Worm (Caenorhabditis elegans): ENCODE results near the gene R148.7.

Gene R148.7

ce11 chrIII:3198307-3198706, at the start of gene R148.7:
R148.7 (minus strand) TSS chrIII:3198407.
- TF ChIP-seq pbrm-1 (GFP tag; IDR thresholded peaks at IDR 0.05) (no peak), lin-26 (GFP tag; IDR thresholded peaks at IDR 0.05) (no peak), C17E4.6 (GFP tag; IDR thresholded peaks at IDR 0.05) (no peak), ztf-18 (tag; optimal IDR thresholded peaks at IDR 0.05) (no peak), K11D2.4 (GFP tag; IDR thresholded peaks at IDR 0.05) (no peak), egrh-3 (GFP tag; IDR thresholded peaks at IDR 0.05) (no peak), B0019.2 (GFP tag; conservative IDR thresholded peaks at IDR 0.05) (no peak), sptf-2 (GFP tag; optimal IDR thresholded peaks at IDR 0.05) (no peak), repo-1 (tag; optimal IDR thresholded peaks at IDR 0.05) (no peak), chd-7 (tag; optimal IDR thresholded peaks at IDR 0.05) (no peak), B0336.3 (GFP tag; IDR thresholded peaks at IDR 0.05) (no peak), unc-130 (GFP tag; optimal IDR thresholded peaks at IDR 0.05) (no peak), rcor-1 (GFP tag; IDR thresholded peaks at IDR 0.05) (no peak)

- TF ChIP-seq F37B4.10 (GFP tag; IDR thresholded peaks at IDR 0.05) (no peak), him-1 (tag; optimal IDR thresholded peaks at IDR 0.05) (no peak), B0019.2 (GFP tag; conservative IDR thresholded peaks at IDR 0.05) (no peak), hmg-1.2 (GFP tag; IDR thresholded peaks at IDR 0.05) (no peak), madf-3 (GFP tag; IDR thresholded peaks at IDR 0.05) (no peak), pbrm-1 (GFP tag; IDR thresholded peaks at IDR 0.05) (no peak), ceh-91 (GFP tag; IDR thresholded peaks at IDR 0.05) (no peak), hsf-1 (GFP tag; IDR thresholded peaks at IDR 0.05) (no peak), lin-40 (tag; optimal IDR thresholded peaks at IDR 0.05) (no peak), F49E8.2 (tag; optimal IDR thresholded peaks at IDR 0.05; ENCODE audit: insufficient read depth) (no peak), mel-28 (tag; optimal IDR thresholded peaks at IDR 0.05; ENCODE audit: borderline replicate concordance) (no peak), nhr-179 (tag; optimal IDR thresholded peaks at IDR 0.05) (no peak), nhr-90 (tag; optimal IDR thresholded peaks at IDR 0.05) (no peak), hrde-1 (tag; optimal IDR thresholded peaks at IDR 0.05; ENCODE audit: borderline replicate concordance) (no peak), egl-44 (GFP tag; IDR thresholded peaks at IDR 0.05) (no peak), B0261.1 (tag; optimal IDR thresholded peaks at IDR 0.05) (no peak), nhr-80 (tag; optimal IDR thresholded peaks at IDR 0.05) (no peak), F10E7.11 (tag; optimal IDR thresholded peaks at IDR 0.05) (no peak)
These were observed 44.2 kb upstream of the R148.7 start for ce11 chrIII:3242379-3242778.

ce11 chrIII:3241943-3242342, 43.7 kb upstream of the R148.7 start:
- TF ChIP-seq mxl-1 (tag; optimal IDR thresholded peaks at IDR 0.05) (no peak), C06A6.2 (GFP tag; conservative IDR thresholded peaks at IDR 0.05) (no peak), ztf-28 (GFP tag; IDR thresholded peaks at IDR 0.05) (no peak), cebp-2 (GFP tag; IDR thresholded peaks at IDR 0.05) (no peak), F57C9.4 (tag; optimal IDR thresholded peaks at IDR 0.05) (no peak), lag-1 (GFP tag; IDR thresholded peaks at IDR 0.05) (no peak), rpc-1 (optimal IDR thresholded peaks at IDR 0.05) (no peak), rpc-1 (tag; optimal IDR thresholded peaks at IDR 0.05) (no peak), D2030.7 (GFP tag; IDR thresholded peaks at IDR 0.05) (no peak), madf-8 (GFP tag; conservative IDR thresholded peaks at IDR 0.05) (no peak), attf-3 (GFP tag; conservative IDR thresholded peaks at IDR 0.05) (no peak), snpc-3.4 (tag; optimal IDR thresholded peaks at IDR 0.05) (no peak), ztf-6 (GFP tag; IDR thresholded peaks at IDR 0.05) (no peak), F39B2.1 (GFP tag; IDR thresholded peaks at IDR 0.05) (no peak), lin-35 (GFP tag; optimal IDR thresholded peaks at IDR 0.05) (no peak), snpc-1.1 (tag; optimal IDR thresholded peaks at IDR 0.05; ENCODE audit: insufficient read depth) (no peak), snpc-4 (GFP tag; optimal IDR thresholded peaks at IDR 0.05) (no peak), snpc-4 (tag; optimal IDR thresholded peaks at IDR 0.05) (no peak), Y56A3A.18 (GFP tag; IDR thresholded peaks at IDR 0.05) (no peak), nfya-2 (GFP tag; IDR thresholded peaks at IDR 0.05) (no peak), ceh-100 (GFP tag; IDR thresholded peaks at IDR 0.05) (no peak)
